Worm (Caenorhabditis elegans): ENCODE data around the gene W09C2.7.

The W09C2.7 gene

ce11 chrIV:9669969-9670368 is 47.8 kb upstream of the W09C2.7 start:
- peak; percentile 24 to 80 for TF ChIP-seq mdl-1 (tag; optimal IDR thresholded peaks at IDR 0.05)
- no peak for TF ChIP-seq rbr-2 (tag; optimal IDR thresholded peaks at IDR 0.05)
- TF ChIP-seq F26F4.8 (GFP tag; conservative IDR thresholded peaks at IDR 0.05) = no peak
- TF ChIP-seq zip-11 (GFP tag; IDR thresholded peaks at IDR 0.05) = no peak
- peak; percentile 37 for TF ChIP-seq dve-1 (tag; optimal IDR thresholded peaks at IDR 0.05; ENCODE audit: insufficient read depth)
- TF ChIP-seq aha-1 (tag) = no peak
- no peak for TF ChIP-seq mes-2 (tag; optimal IDR thresholded peaks at IDR 0.05; ENCODE audit: poor library complexity, severe bottlenecking)
- TF ChIP-seq php-3 (GFP tag; IDR thresholded peaks at IDR 0.05) = no peak
- TF ChIP-seq mdt-29 (GFP tag; IDR thresholded peaks at IDR 0.05) = no peak
- TF ChIP-seq nhr-28 (tag; optimal IDR thresholded peaks at IDR 0.05) = peak; percentile 81
- peak; percentile 5 for TF ChIP-seq mep-1 (tag; optimal IDR thresholded peaks at IDR 0.05)
- TF ChIP-seq zag-1 (tag; optimal IDR thresholded peaks at IDR 0.05) = no peak
- TF ChIP-seq lsy-2 (tag; optimal IDR thresholded peaks at IDR 0.05) = peak in 1 of 2 experiments; percentile 48
- TF ChIP-seq mxl-3 (GFP tag; optimal IDR thresholded peaks at IDR 0.05) = peak; percentile 67
- no peak for TF ChIP-seq arid-1 (GFP tag; conservative IDR thresholded peaks at IDR 0.05)
- TF ChIP-seq pqm-1 (tag; optimal IDR thresholded peaks at IDR 0.05) = no peak
- TF ChIP-seq dmd-6 (GFP tag; IDR thresholded peaks at IDR 0.05) = peak; percentile 56
- no peak for TF ChIP-seq lir-3 (tag; optimal IDR thresholded peaks at IDR 0.05)
- no peak for TF ChIP-seq F49E8.2 (tag; optimal IDR thresholded peaks at IDR 0.05; ENCODE audit: borderline replicate concordance)
- TF ChIP-seq hlh-11 (tag; optimal IDR thresholded peaks at IDR 0.05) = peak; percentile 81
- peak; percentile 43; the same call in 1 of the 2 replicates for TF ChIP-seq hmg-1.1 (GFP tag; IDR thresholded peaks at IDR 0.05)
- no peak for TF ChIP-seq tag-97 (GFP tag; IDR thresholded peaks at IDR 0.05)
- TF ChIP-seq unc-62 (GFP tag; optimal IDR thresholded peaks at IDR 0.05 in 1 of 2) = peak in 1 of 2 experiments; percentile 87
- no peak for TF ChIP-seq unc-62 (tag; optimal IDR thresholded peaks at IDR 0.05)
- no peak for TF ChIP-seq daf-12 (tag; optimal IDR thresholded peaks at IDR 0.05)
- TF ChIP-seq saeg-2 (GFP tag; IDR thresholded peaks at IDR 0.05) = 0 out of 2 replicates have a peak, but pooled peaks have one; percentile 42
- TF ChIP-seq ztf-7 (tag; optimal IDR thresholded peaks at IDR 0.05) = no peak
- no peak for TF ChIP-seq spr-1 (tag; optimal IDR thresholded peaks at IDR 0.05)
- peak; percentile 77 for TF ChIP-seq hlh-30 (tag; optimal IDR thresholded peaks at IDR 0.05; ENCODE audit: insufficient read depth)

ce11 chrIV:9668103-9668672 is 46.0 kb upstream of the W09C2.7 start:
- TF ChIP-seq mep-1 (tag; optimal IDR thresholded peaks at IDR 0.05) (peak; percentile 19), ztf-7 (tag; optimal IDR thresholded peaks at IDR 0.05) (no peak), ces-1 (GFP tag; optimal IDR thresholded peaks at IDR 0.05) (no peak), mdl-1 (tag; optimal IDR thresholded peaks at IDR 0.05) (peak in 1 of 2 experiments; percentile 38), lir-3 (tag; optimal IDR thresholded peaks at IDR 0.05) (no peak), daf-16 (GFP tag; optimal IDR thresholded peaks at IDR 0.05) (no peak), daf-16 (tag; optimal IDR thresholded peaks at IDR 0.05) (peak; percentile 94), unc-62 (GFP tag; optimal IDR thresholded peaks at IDR 0.05 in 1 of 2) (peak in 1 of 2 experiments; percentile 83), unc-62 (tag; optimal IDR thresholded peaks at IDR 0.05) (no peak), dve-1 (tag; optimal IDR thresholded peaks at IDR 0.05; ENCODE audit: insufficient read depth) (peak; percentile 83), nhr-41 (GFP tag; IDR thresholded peaks at IDR 0.05) (no peak), hlh-30 (tag; optimal IDR thresholded peaks at IDR 0.05; ENCODE audit: insufficient read depth) (peak; percentile 65), gei-8 (GFP tag; optimal IDR thresholded peaks at IDR 0.05) (no peak), nhr-77 (tag; optimal IDR thresholded peaks at IDR 0.05) (peak; percentile 13), daf-8 (GFP tag; IDR thresholded peaks at IDR 0.05) (no peak), hlh-11 (tag; optimal IDR thresholded peaks at IDR 0.05) (peak; percentile 61), dmd-6 (GFP tag; IDR thresholded peaks at IDR 0.05) (peak; percentile 57), lsy-2 (tag; optimal IDR thresholded peaks at IDR 0.05) (peak in 1 of 2 experiments; percentile 20), lin-39 (tag; optimal IDR thresholded peaks at IDR 0.05) (no peak), nhr-28 (tag; optimal IDR thresholded peaks at IDR 0.05) (peak; percentile 61)

ce11 chrIV:9667084-9667483 is 44.9 kb upstream of the W09C2.7 start:
- no peak for TF ChIP-seq hmg-1.1 (GFP tag; IDR thresholded peaks at IDR 0.05)
- TF ChIP-seq aha-1 (tag) = peak; percentile 81
- peak; percentile 28 for TF ChIP-seq nhr-10 (tag; optimal IDR thresholded peaks at IDR 0.05)

Data from whole organism, L4 larva.